Fruit fly (Drosophila melanogaster) whole organism, pupa: Measurements from ENCODE around the gene He.

Experiments
- CG10348 ChIP-seq: fragments of 200-800 bp; sonication (Bioruptor generic); IDR thresholded peaks from 2 replicates; pipeline ENCODE4 v1.3.6; 2022; ENCODE audit warnings: missing biosample characterization, missing genetic modification characterization
- CG12605 ChIP-seq: fragments of 200-800 bp; sonication (Bioruptor generic); IDR thresholded peaks from 2 replicates; pipeline ENCODE4 v1.3.6; 2022; ENCODE audit warnings: missing biosample characterization, missing genetic modification characterization
- CG13204 ChIP-seq: fragments of 200-800 bp; sonication (Bioruptor generic); optimal IDR thresholded peaks from 2 replicates; lab custom pipeline; 2018; ENCODE audit warnings: missing biosample characterization, mild to moderate bottlenecking, missing genetic modification characterization, moderate library complexity
- CG14655 ChIP-seq: fragments of 200-800 bp; sonication (Bioruptor generic); optimal IDR thresholded peaks from 3 replicates; lab custom pipeline; 2017; ENCODE audit warnings: mild to moderate bottlenecking, missing biosample characterization, missing genetic modification reagents, missing genetic modification characterization
- CG15710 ChIP-seq: fragments of 200-800 bp; sonication (Bioruptor generic); optimal IDR thresholded peaks from 2 replicates; lab custom pipeline; 2018; ENCODE audit warnings: missing biosample characterization, mild to moderate bottlenecking, missing genetic modification characterization, moderate library complexity
- CG17806 ChIP-seq: fragments of 200-800 bp; sonication (Bioruptor generic); optimal IDR thresholded peaks from 2 replicates; lab custom pipeline; 2018; ENCODE audit warnings: missing biosample characterization, mild to moderate bottlenecking, missing genetic modification characterization, moderate library complexity
- CG32121 ChIP-seq: fragments of 200-800 bp; sonication (Bioruptor generic); IDR thresholded peaks from 2 replicates; pipeline ENCODE4 v1.3.6; 2022; ENCODE audit warnings: missing biosample characterization, missing genetic modification characterization
- CG34367 ChIP-seq: fragments of 200-800 bp; sonication (Bioruptor generic); optimal IDR thresholded peaks from 2 replicates; lab custom pipeline; 2018; ENCODE audit warnings: missing biosample characterization, mild to moderate bottlenecking, missing genetic modification characterization
- CG4496 ChIP-seq: fragments of 200-800 bp; sonication (Bioruptor generic); IDR thresholded peaks from 3 replicates; pipeline ENCODE4 v1.3.6; 2022; ENCODE audit warnings: missing biosample characterization, missing genetic modification characterization
- CG8159 ChIP-seq: fragments of 200-800 bp; sonication (Bioruptor generic); optimal IDR thresholded peaks from 3 replicates; lab custom pipeline; 2018; ENCODE audit warnings: missing biosample characterization, mild to moderate bottlenecking, missing genetic modification characterization, moderate library complexity
- CG8301 ChIP-seq: fragments of 200-800 bp; sonication (Bioruptor generic); optimal IDR thresholded peaks from 2 replicates; lab custom pipeline; 2018; ENCODE audit warnings: missing biosample characterization, mild to moderate bottlenecking, missing genetic modification characterization
- CG9948 ChIP-seq: fragments of 200-800 bp; sonication (Bioruptor generic); optimal IDR thresholded peaks from 2 replicates; lab custom pipeline; 2018; ENCODE audit warnings: missing biosample characterization, mild to moderate bottlenecking, missing genetic modification characterization, moderate library complexity
- D1 ChIP-seq: fragments of 200-800 bp; sonication (Bioruptor generic); optimal IDR thresholded peaks from 2 replicates; lab custom pipeline; 2018; ENCODE audit warnings: missing biosample characterization, mild to moderate bottlenecking, missing genetic modification characterization, moderate library complexity
- EcR ChIP-seq: fragments of 200-800 bp; sonication (Bioruptor generic); optimal IDR thresholded peaks from 3 replicates; lab custom pipeline; 2019; ENCODE audit warnings: missing biosample characterization, missing genetic modification characterization, mild to moderate bottlenecking, moderate library complexity, missing genetic modification reagents
- Ets98B ChIP-seq: fragments of 200-800 bp; sonication (Bioruptor generic); IDR thresholded peaks from 2 replicates; pipeline ENCODE4 v1.3.6; 2022; ENCODE audit warnings: missing biosample characterization, missing genetic modification characterization
- Pif1A ChIP-seq: fragments of 200-800 bp; sonication (Bioruptor generic); optimal IDR thresholded peaks from 3 replicates; lab custom pipeline; 2016; ENCODE audit warnings: missing biosample characterization, missing genetic modification characterization
- Pif1B ChIP-seq: fragments of 200-800 bp; sonication (Bioruptor generic); optimal IDR thresholded peaks from 3 replicates; lab custom pipeline; 2016; ENCODE audit warnings: missing biosample characterization, missing genetic modification characterization
- Snoo ChIP-seq: fragments of 200-800 bp; sonication (Bioruptor generic); optimal IDR thresholded peaks from 3 replicates; lab custom pipeline; 2017; ENCODE audit warnings: missing biosample characterization, mild to moderate bottlenecking, missing genetic modification characterization, inconsistent platforms
- fd96Ca ChIP-seq: fragments of 200-800 bp; sonication (Bioruptor generic); IDR thresholded peaks from 3 replicates; pipeline ENCODE4 v1.3.6; 2022; ENCODE audit warnings: missing biosample characterization, missing genetic modification characterization
- gl ChIP-seq: fragments of 200-800 bp; sonication (Bioruptor generic); optimal IDR thresholded peaks from 2 replicates; lab custom pipeline; 2018; ENCODE audit warnings: missing biosample characterization, mild to moderate bottlenecking, missing genetic modification characterization
- rn ChIP-seq: fragments of 200-800 bp; sonication (Bioruptor generic); IDR thresholded peaks from 2 replicates; pipeline ENCODE4 v1.3.6; 2022; ENCODE audit warnings: missing biosample characterization, missing genetic modification characterization

The He gene

DNA sequence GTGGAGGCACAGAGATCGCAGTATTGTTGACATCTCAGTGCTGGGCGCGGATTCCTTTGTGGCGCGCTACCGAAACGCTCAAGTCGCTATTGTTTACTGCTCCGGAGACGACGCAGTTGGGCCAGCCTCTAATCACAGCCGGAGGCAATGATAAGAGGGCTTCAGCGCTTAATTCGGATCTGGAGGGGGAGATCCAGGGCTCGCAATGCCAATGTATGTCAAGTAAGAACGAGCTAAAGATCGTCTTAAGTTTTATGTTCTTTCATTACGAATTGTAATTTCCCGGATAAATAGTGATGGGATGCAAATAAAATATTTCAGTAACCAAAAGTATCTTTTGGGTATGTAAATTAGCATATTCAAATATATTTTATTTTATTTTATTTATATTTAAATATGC lies 2.9 kb downstream of the He start, which contains the start of the genes NimB4 and NimB5:
Gene NimB4, minus strand, starts transcription at position 101 of the 400 bp plus-strand sequence.
Gene NimB5, plus strand, starts transcription at position 302 of the 400 bp plus-strand sequence.
- TF ChIP-seq CG14655 (GFP tag; lab: Kevin White, UChicago) (no peak), gl (tag; lab: Kevin White, UChicago) (no peak), CG15710 (tag; lab: Kevin White, UChicago) (no peak), CG13204 (no peak), CG34367 (no peak), Ets98B (GFP tag; lab: Robert Waterston, UW) (no peak), CG10348 (GFP tag; lab: Robert Waterston, UW) (no peak), fd96Ca (no peak), CG8159 (tag; lab: Kevin White, UChicago) (no peak), CG32121 (GFP tag; lab: Robert Waterston, UW) (no peak), CG12605 (GFP tag; lab: Robert Waterston, UW) (no peak), CG8301 (no peak), rn (GFP tag; lab: Robert Waterston, UW) (no peak), CG9948 (no peak), Pif1A (GFP tag; lab: Kevin White, UChicago) (no peak), Snoo (tag; lab: Kevin White, UChicago) (no peak), EcR (no peak), CG4496 (no peak)

DNA sequence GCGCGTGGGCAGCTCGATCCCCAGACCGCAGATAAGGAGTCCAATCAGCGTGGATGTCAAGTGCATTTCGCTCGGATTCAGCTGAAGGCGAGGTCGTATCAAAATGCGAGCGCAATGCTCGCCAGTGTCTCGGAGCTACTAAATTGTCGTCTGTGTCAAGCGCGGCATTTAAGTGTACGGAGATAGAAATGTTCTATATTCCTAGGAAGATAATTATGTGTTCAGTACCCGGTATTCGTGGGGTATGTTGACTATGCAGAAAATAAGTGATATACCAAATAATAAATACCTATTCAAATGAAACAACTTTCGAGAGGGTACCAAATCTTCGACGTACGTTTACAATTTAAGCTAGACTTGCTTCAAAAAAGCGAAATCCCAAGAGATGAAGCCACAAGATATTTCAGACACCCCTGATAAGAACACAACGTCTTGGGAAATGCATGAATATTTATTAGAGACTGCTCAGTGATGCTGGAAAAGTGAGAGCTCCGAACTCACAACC lies 4.8 kb downstream of the He start, which contains the start of gene NimB3:
Gene NimB3, minus strand, starts transcription at position 140 of the 505 bp plus-strand sequence.
- TF ChIP-seq D1 (no peak), CG34367 (no peak), CG32121 (GFP tag; lab: Robert Waterston, UW) (no peak), fd96Ca (no peak), CG8159 (tag; lab: Kevin White, UChicago) (no peak), rn (GFP tag; lab: Robert Waterston, UW) (no peak), CG17806 (tag; lab: Kevin White, UChicago) (no peak)

DNA sequence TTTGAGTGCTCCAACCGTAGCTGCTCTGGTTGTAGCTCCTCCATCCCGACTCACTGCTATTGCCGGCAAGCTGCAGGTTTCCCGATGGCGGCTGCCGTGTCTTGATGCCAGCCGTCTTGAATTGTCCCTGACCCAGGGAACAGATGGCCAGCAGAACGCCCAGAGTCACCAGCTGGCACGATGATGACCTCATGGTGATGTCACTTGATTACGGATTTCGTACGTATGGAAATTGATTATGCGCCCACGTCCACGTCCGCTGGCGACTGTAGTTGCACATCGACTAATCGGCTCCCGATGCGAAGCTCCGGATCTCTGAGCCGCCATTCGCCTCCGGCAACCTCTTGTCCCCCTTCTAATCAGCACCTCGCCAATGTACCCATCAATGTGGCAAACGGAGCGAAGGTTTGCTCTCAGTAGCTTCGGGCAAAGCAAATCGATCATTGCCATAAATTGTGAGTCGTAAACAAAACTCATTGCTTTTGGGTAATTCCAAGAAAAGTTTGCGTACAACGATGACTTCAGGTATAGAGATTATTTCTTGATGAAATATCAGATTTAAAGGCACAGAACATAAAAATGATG lies 5.9 kb downstream of the He start, which contains the start of gene NimB2:
Gene NimB2, minus strand, starts transcription at position 287 of the 585 bp plus-strand sequence.
- no peak for TF ChIP-seq CG10348 (GFP tag; lab: Robert Waterston, UW)
- no peak for TF ChIP-seq Pif1A (GFP tag; lab: Kevin White, UChicago)
- TF ChIP-seq gl (tag; lab: Kevin White, UChicago), result no peak
- no peak for TF ChIP-seq Ets98B (GFP tag; lab: Robert Waterston, UW)
- no peak for TF ChIP-seq CG8159 (tag; lab: Kevin White, UChicago)
- TF ChIP-seq Snoo (tag; lab: Kevin White, UChicago), result no peak
- TF ChIP-seq rn (GFP tag; lab: Robert Waterston, UW), result no peak
- no peak for TF ChIP-seq CG4496
- TF ChIP-seq Pif1B (GFP tag; lab: Kevin White, UChicago), result no peak
- TF ChIP-seq EcR, result no peak
- TF ChIP-seq CG34367, result no peak
- no peak for TF ChIP-seq CG9948
- TF ChIP-seq CG8301, result no peak
- no peak for TF ChIP-seq CG15710 (tag; lab: Kevin White, UChicago)
- TF ChIP-seq CG14655 (GFP tag; lab: Kevin White, UChicago), result no peak
- TF ChIP-seq D1, result no peak
- TF ChIP-seq, all 21 proteins: peak for 0

DNA sequence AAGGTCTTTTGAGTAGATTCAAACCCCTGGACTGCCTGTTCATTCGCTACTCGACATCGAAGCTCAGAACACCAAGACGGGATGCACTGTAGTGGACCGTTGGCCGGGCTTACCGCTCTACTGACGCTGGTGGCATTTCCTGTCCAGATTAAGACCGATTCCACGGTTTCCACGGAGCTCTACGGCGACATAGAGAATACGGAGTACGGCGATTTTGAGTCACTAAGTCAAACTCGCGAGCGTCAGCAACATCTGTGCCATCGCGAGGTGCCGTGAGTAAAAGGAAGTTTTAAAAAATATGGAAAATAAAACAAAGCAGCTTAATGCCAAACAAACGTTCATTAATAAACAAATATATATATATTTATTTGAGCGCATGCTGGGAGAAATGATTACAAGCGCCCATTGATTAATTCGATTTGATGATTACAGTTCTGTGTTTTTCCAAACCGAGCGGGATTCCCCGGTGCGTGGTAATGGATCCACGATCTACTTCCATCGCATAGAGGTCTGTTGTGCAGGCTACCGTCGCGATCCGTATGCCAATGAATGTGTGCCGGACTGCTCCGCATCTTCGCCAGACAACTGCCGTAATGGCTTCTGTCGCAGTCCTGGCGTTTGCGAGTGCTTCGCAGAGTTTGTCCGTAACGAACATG lies 9.2 kb downstream of the He start, which contains the start of gene NimB1:
Gene NimB1, plus strand, starts transcription at position 41 of the 656 bp plus-strand sequence.
- TF ChIP-seq Pif1B (GFP tag; lab: Kevin White, UChicago) (no peak), CG13204 (no peak), CG14655 (GFP tag; lab: Kevin White, UChicago) (no peak), Ets98B (GFP tag; lab: Robert Waterston, UW) (no peak), CG12605 (GFP tag; lab: Robert Waterston, UW) (no peak), Pif1A (GFP tag; lab: Kevin White, UChicago) (no peak), CG10348 (GFP tag; lab: Robert Waterston, UW) (no peak), CG32121 (GFP tag; lab: Robert Waterston, UW) (no peak), Snoo (tag; lab: Kevin White, UChicago) (no peak), gl (tag; lab: Kevin White, UChicago) (no peak), CG8159 (tag; lab: Kevin White, UChicago) (no peak), EcR (no peak), CG15710 (tag; lab: Kevin White, UChicago) (no peak), rn (GFP tag; lab: Robert Waterston, UW) (no peak), CG8301 (no peak)

DNA sequence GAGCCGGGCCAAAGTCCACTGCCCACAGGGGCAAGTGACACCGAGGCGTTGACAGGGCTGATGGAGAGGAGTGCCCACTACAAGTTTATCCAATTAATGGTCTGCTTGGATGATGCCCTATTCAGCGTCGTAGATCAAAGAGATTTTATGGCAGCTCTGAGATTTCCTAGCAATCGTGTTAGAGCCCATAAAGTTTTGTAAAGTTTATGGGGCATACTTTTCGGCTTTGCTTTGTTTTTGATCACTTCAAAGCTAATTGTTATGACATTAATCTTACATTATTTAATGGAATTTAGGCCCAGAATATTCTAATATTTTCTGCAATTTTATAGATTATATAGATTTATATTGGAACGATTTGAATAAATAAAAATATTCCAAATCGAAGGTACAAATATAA lies 12.3 kb downstream of the He start:
- TF ChIP-seq CG17806 (tag; lab: Kevin White, UChicago), result no peak
- TF ChIP-seq CG10348 (GFP tag; lab: Robert Waterston, UW), result no peak
- no peak for TF ChIP-seq CG32121 (GFP tag; lab: Robert Waterston, UW)
- TF ChIP-seq CG14655 (GFP tag; lab: Kevin White, UChicago), result no peak
- no peak for TF ChIP-seq gl (tag; lab: Kevin White, UChicago)
- TF ChIP-seq CG8159 (tag; lab: Kevin White, UChicago), result no peak
- TF ChIP-seq D1, result no peak
- no peak for TF ChIP-seq Pif1A (GFP tag; lab: Kevin White, UChicago)
- TF ChIP-seq CG12605 (GFP tag; lab: Robert Waterston, UW), result no peak
- no peak for TF ChIP-seq CG34367
- no peak for TF ChIP-seq CG9948
- no peak for TF ChIP-seq CG13204
- TF ChIP-seq Ets98B (GFP tag; lab: Robert Waterston, UW), result no peak
- no peak for TF ChIP-seq CG4496
